Fruit fly (Drosophila melanogaster): ENCODE measurements around the gene CG13855.

CG13855 gene

dm6 chr3R:22397068-22397700, 8.6 kb upstream of the CG13855 start (continued):
- TF ChIP-seq CG11560 (tag; IDR thresholded peaks at IDR 0.05), result no peak
- peak; percentile 94 for TF ChIP-seq CG6791 (GFP tag; IDR thresholded peaks at IDR 0.05; ENCODE audit: partially characterized antibody)
- TF ChIP-seq CG34224 (GFP tag; IDR thresholded peaks at IDR 0.05; ENCODE audit: partially characterized antibody), result peak; percentile 55; the same call in 2 of the 3 replicates
- no peak for TF ChIP-seq zf30C (GFP tag; optimal IDR thresholded peaks at IDR 0.05)
- TF ChIP-seq CG8089 (GFP tag; optimal IDR thresholded peaks at IDR 0.05), result no peak
- TF ChIP-seq cg (GFP tag; optimal IDR thresholded peaks at IDR 0.05), result no peak
- TF ChIP-seq Dfd (GFP tag; optimal IDR thresholded peaks at IDR 0.05), result peak in 1 of 2 experiments; percentile 93
- 0 out of 4 replicates have a peak, but pooled peaks have one; percentile 56 for TF ChIP-seq Dll (GFP tag; IDR thresholded peaks at IDR 0.05; ENCODE audit: partially characterized antibody)
- TF ChIP-seq psq (GFP tag; optimal IDR thresholded peaks at IDR 0.05), result no peak
- peak; percentile 5 for TF ChIP-seq CG11504 (tag; optimal IDR thresholded peaks at IDR 0.05)
- no peak for TF ChIP-seq CG2889 (GFP tag; IDR thresholded peaks at IDR 0.05)
- TF ChIP-seq CG2116 (GFP tag; optimal IDR thresholded peaks at IDR 0.05), result peak; percentile 7
- peak; percentile 81 for TF ChIP-seq CG8478 (optimal IDR thresholded peaks at IDR 0.05)
- TF ChIP-seq nmo (GFP tag; optimal IDR thresholded peaks at IDR 0.05), result peak; percentile 22
- TF ChIP-seq CG2129 (GFP tag; IDR thresholded peaks at IDR 0.05; ENCODE audit: partially characterized antibody), result peak; percentile 19; the same call in 1 of the 2 replicates
- TF ChIP-seq CG32532 (GFP tag; IDR thresholded peaks at IDR 0.05), result no peak
- peak; percentile 55 for TF ChIP-seq CTCF (GFP tag; optimal IDR thresholded peaks at IDR 0.05)
- no peak for TF ChIP-seq CG30403 (GFP tag; optimal IDR thresholded peaks at IDR 0.05)
- no peak for TF ChIP-seq Taf1 (GFP tag; IDR thresholded peaks at IDR 0.05)
- peak; percentile 95 for TF ChIP-seq chinmo (GFP tag; IDR thresholded peaks at IDR 0.05; ENCODE audit: partially characterized antibody)
- TF ChIP-seq CG6854 (GFP tag; optimal IDR thresholded peaks at IDR 0.05), result no peak
- no peak for TF ChIP-seq ab (GFP tag; optimal IDR thresholded peaks at IDR 0.05)
- TF ChIP-seq Oli (tag; optimal IDR thresholded peaks at IDR 0.05), result no peak
- peak; percentile 1 for TF ChIP-seq CG33557 (GFP tag; optimal IDR thresholded peaks at IDR 0.05)
- peak; percentile 22 for TF ChIP-seq CG12391 (tag; optimal IDR thresholded peaks at IDR 0.05)
- TF ChIP-seq slou (GFP tag; optimal IDR thresholded peaks at IDR 0.05), result no peak
- TF ChIP-seq Myb (GFP tag; optimal IDR thresholded peaks at IDR 0.05), result no peak
- no peak for TF ChIP-seq ci (GFP tag; IDR thresholded peaks at IDR 0.05)
- peak; percentile 88 for TF ChIP-seq CG7963 (GFP tag; IDR thresholded peaks at IDR 0.05; ENCODE audit: partially characterized antibody)
- no peak for TF ChIP-seq CG4617 (GFP tag; optimal IDR thresholded peaks at IDR 0.05; ENCODE audit: borderline replicate concordance)
- peak; percentile 68 for TF ChIP-seq Scr (GFP tag; IDR thresholded peaks at IDR 0.05; ENCODE audit: partially characterized antibody)
- peak; percentile 99 for TF ChIP-seq CG31365 (tag; optimal IDR thresholded peaks at IDR 0.05)
- TF ChIP-seq knrl (GFP tag; IDR thresholded peaks at IDR 0.05; ENCODE audit: partially characterized antibody), result peak; percentile 67
- TF ChIP-seq bab2 (GFP tag; optimal IDR thresholded peaks at IDR 0.05), result no peak
- peak; percentile 87 for TF ChIP-seq Bgb (GFP tag; IDR thresholded peaks at IDR 0.05; ENCODE audit: partially characterized antibody)
- TF ChIP-seq unc-4 (GFP tag; IDR thresholded peaks at IDR 0.05; ENCODE audit: partially characterized antibody), result peak; percentile 44; the same call in 1 of the 2 replicates
- TF ChIP-seq ftz-f1 (GFP tag; optimal IDR thresholded peaks at IDR 0.05), result peak; percentile 84
- TF ChIP-seq CG10979 (tag; optimal IDR thresholded peaks at IDR 0.05), result no peak

dm6 chr3R:22400246-22400645, 5.5 kb upstream of the CG13855 start:
- TF ChIP-seq pan (optimal IDR thresholded peaks at IDR 0.05) (no peak), pan (GFP tag; optimal IDR thresholded peaks at IDR 0.05 in 1 of 2, IDR thresholded peaks at IDR 0.05 in 1 of 2) (peak in 1 of 2 experiments; percentile 40), row (GFP tag; IDR thresholded peaks at IDR 0.05) (peak; percentile 61; the same call in 2 of the 3 replicates), gsb (GFP tag; IDR thresholded peaks at IDR 0.05) (0 out of 2 replicates have a peak, but pooled peaks have one; percentile 26), CG11456 (GFP tag; IDR thresholded peaks at IDR 0.05) (peak; percentile 55; the same call in 1 of the 3 replicates), CG31224 (GFP tag; IDR thresholded peaks at IDR 0.05) (peak; percentile 42; the same call in 1 of the 2 replicates), CG4820 (GFP tag; optimal IDR thresholded peaks at IDR 0.05) (peak; percentile 48), CG11695 (GFP tag; IDR thresholded peaks at IDR 0.05) (peak; percentile 51; the same call in 1 of the 3 replicates), CG1602 (GFP tag; optimal IDR thresholded peaks at IDR 0.05) (peak; percentile 8), dysf (GFP tag; IDR thresholded peaks at IDR 0.05) (peak; percentile 83), Gug (GFP tag; IDR thresholded peaks at IDR 0.05) (peak; percentile 16; the same call in 1 of the 4 replicates), Meics (GFP tag; optimal IDR thresholded peaks at IDR 0.05) (peak; percentile 41), vnd (GFP tag; IDR thresholded peaks at IDR 0.05; ENCODE audit: partially characterized antibody) (no peak), CG32532 (GFP tag; IDR thresholded peaks at IDR 0.05) (peak; percentile 75), CG34422 (GFP tag; IDR thresholded peaks at IDR 0.05) (peak; percentile 63; the same call in 1 of the 3 replicates)
